Worm (Caenorhabditis elegans) whole organism, early embryonic: ENCODE results near the gene hlh-33.

Experiments used
- B0310.2 ChIP-seq: sonication (generic microtip); optimal IDR thresholded peaks from 2 replicates; lab custom pipeline; 2016; ENCODE audit warnings: mild to moderate bottlenecking, missing genetic modification characterization, missing compliant biosample characterization
- F13C5.2 ChIP-seq: sonication (generic microtip); optimal IDR thresholded peaks from 2 replicates; lab custom pipeline; 2017; ENCODE audit warnings: mild to moderate bottlenecking, missing genetic modification characterization, inconsistent platforms, missing compliant biosample characterization
- aly-1 ChIP-seq: sonication (generic microtip); optimal IDR thresholded peaks from 2 replicates; lab custom pipeline; 2016; ENCODE audit warnings: missing genetic modification characterization, missing compliant biosample characterization
- ama-1 ChIP-seq: fragments of 150-350 bp; optimal IDR thresholded peaks from 2 replicates; lab custom pipeline; 2014
- ceh-13 ChIP-seq: fragments of 200-800 bp; sonication (Bioruptor generic); optimal IDR thresholded peaks from 2 replicates; lab custom pipeline; 2018; ENCODE audit warnings: mild to moderate bottlenecking, missing genetic modification characterization, missing compliant biosample characterization
- ceh-36 ChIP-seq: sonication (generic microtip); optimal IDR thresholded peaks from 2 replicates; lab custom pipeline; 2016; ENCODE audit warnings: missing genetic modification characterization, inconsistent platforms, missing compliant biosample characterization
- ets-7 ChIP-seq: sonication (generic microtip); optimal IDR thresholded peaks from 2 replicates; lab custom pipeline; 2016; ENCODE audit warnings: missing genotype, missing genetic modification characterization, missing compliant biosample characterization
- flt-1 ChIP-seq: fragments of 200-800 bp; sonication (Bioruptor generic); IDR thresholded peaks from 2 replicates; pipeline ENCODE4 v1.3.6; 2022; ENCODE audit warnings: missing genetic modification characterization, missing compliant biosample characterization
- hmbx-1 ChIP-seq: sonication (generic microtip); optimal IDR thresholded peaks from 2 replicates; lab custom pipeline; 2016; ENCODE audit warnings: mild to moderate bottlenecking, missing genetic modification characterization, missing compliant biosample characterization
- hmg-4 ChIP-seq: fragments of 200-800 bp; sonication (Bioruptor generic); optimal IDR thresholded peaks from 2 replicates; lab custom pipeline; 2018; ENCODE audit warnings: mild to moderate bottlenecking, missing genetic modification characterization, missing compliant biosample characterization
- hnd-1 ChIP-seq: sonication (generic microtip); optimal IDR thresholded peaks from 2 replicates; lab custom pipeline; 2016; ENCODE audit warnings: missing genetic modification characterization, missing compliant biosample characterization
- pes-1 ChIP-seq: fragments of 200-800 bp; sonication (Bioruptor generic); IDR thresholded peaks from 2 replicates; pipeline ENCODE4 v1.3.6; 2022; ENCODE audit warnings: missing genetic modification reagents, missing genetic modification characterization, missing compliant biosample characterization
- scrt-1 ChIP-seq: fragments of 200-800 bp; sonication (Bioruptor generic); IDR thresholded peaks from 2 replicates; pipeline ENCODE4 v1.3.6; 2022; ENCODE audit warnings: missing genetic modification characterization, missing compliant biosample characterization
- sea-1 ChIP-seq: fragments of 200-800 bp; sonication (Bioruptor generic); conservative IDR thresholded peaks from 2 replicates; pipeline ENCODE4 v1.3.6; 2022; ENCODE audit warnings: missing genetic modification characterization, missing compliant biosample characterization
- tbx-11 ChIP-seq: fragments of 200-800 bp; sonication (Bioruptor generic); IDR thresholded peaks from 2 replicates; pipeline ENCODE4 v1.3.6; 2022; ENCODE audit warnings: missing genetic modification characterization, missing compliant biosample characterization
- tbx-37 ChIP-seq: fragments of 200-800 bp; sonication (Bioruptor generic); conservative IDR thresholded peaks from 2 replicates; pipeline ENCODE4 v1.3.6; 2022; ENCODE audit warnings: missing genetic modification reagents, missing genetic modification characterization, missing compliant biosample characterization
- tra-4 ChIP-seq: sonication (generic microtip); optimal IDR thresholded peaks from 2 replicates; lab custom pipeline; 2017; ENCODE audit warnings: missing genetic modification characterization, missing compliant biosample characterization

The hlh-33 gene

ce11 chrIII:1878065-1878464, 22.9 kb downstream of the hlh-33 start, which contains the start of gene smi-1:
smi-1 (plus strand) TSS chrIII:1878365.
- no peak for TF ChIP-seq hmbx-1 (tag; lab: Kevin White, UChicago)
- TF ChIP-seq ceh-36 (tag; lab: Kevin White, UChicago), result no peak
- no peak for TF ChIP-seq tbx-37 (GFP tag; lab: Robert Waterston, UW)
- TF ChIP-seq tra-4 (tag; lab: Kevin White, UChicago), result no peak
- TF ChIP-seq hnd-1 (tag; lab: Kevin White, UChicago), result no peak
- TF ChIP-seq ceh-13 (GFP tag; lab: Kevin White, UChicago), result no peak
- no peak for TF ChIP-seq aly-1 (tag; lab: Kevin White, UChicago)

- TF ChIP-seq tra-4 (tag; lab: Kevin White, UChicago) (no peak), ets-7 (tag; lab: Kevin White, UChicago) (no peak), ceh-36 (tag; lab: Kevin White, UChicago) (no peak)
These were observed 23.7 kb downstream of the hlh-33 start for ce11 chrIII:1878918-1879317.

ce11 chrIII:1880221-1880620, 25.0 kb downstream of the hlh-33 start:
- TF ChIP-seq hmbx-1 (tag; lab: Kevin White, UChicago) (no peak), scrt-1 (GFP tag; lab: Robert Waterston, UW) (no peak), sea-1 (GFP tag; lab: Robert Waterston, UW) (no peak), ceh-36 (tag; lab: Kevin White, UChicago) (no peak), flt-1 (GFP tag; lab: Robert Waterston, UW) (no peak), ets-7 (tag; lab: Kevin White, UChicago) (no peak), ceh-13 (GFP tag; lab: Kevin White, UChicago) (no peak), tra-4 (tag; lab: Kevin White, UChicago) (no peak), tbx-11 (GFP tag; lab: Robert Waterston, UW) (no peak), hmg-4 (GFP tag; lab: Kevin White, UChicago) (no peak), pes-1 (no peak), ama-1 (lab: Kevin White, UChicago) (no peak), B0310.2 (tag; lab: Kevin White, UChicago) (no peak), hnd-1 (tag; lab: Kevin White, UChicago) (no peak), aly-1 (tag; lab: Kevin White, UChicago) (no peak), tbx-37 (GFP tag; lab: Robert Waterston, UW) (no peak), F13C5.2 (tag; lab: Kevin White, UChicago) (no peak)

ce11 chrIII:1882678-1883077, 27.5 kb downstream of the hlh-33 start:
- TF ChIP-seq hmbx-1 (tag; lab: Kevin White, UChicago) (no peak), ets-7 (tag; lab: Kevin White, UChicago) (no peak), scrt-1 (GFP tag; lab: Robert Waterston, UW) (no peak), flt-1 (GFP tag; lab: Robert Waterston, UW) (no peak), sea-1 (GFP tag; lab: Robert Waterston, UW) (no peak), tbx-11 (GFP tag; lab: Robert Waterston, UW) (no peak), B0310.2 (tag; lab: Kevin White, UChicago) (no peak), ceh-36 (tag; lab: Kevin White, UChicago) (no peak), ceh-13 (GFP tag; lab: Kevin White, UChicago) (no peak), pes-1 (no peak), hmg-4 (GFP tag; lab: Kevin White, UChicago) (no peak), aly-1 (tag; lab: Kevin White, UChicago) (no peak), tbx-37 (GFP tag; lab: Robert Waterston, UW) (no peak), F13C5.2 (tag; lab: Kevin White, UChicago) (no peak), ama-1 (lab: Kevin White, UChicago) (no peak), tra-4 (tag; lab: Kevin White, UChicago) (no peak), hnd-1 (tag; lab: Kevin White, UChicago) (no peak)

ce11 chrIII:1886914-1887313, 31.7 kb downstream of the hlh-33 start:
- no peak for TF ChIP-seq pes-1
- TF ChIP-seq ets-7 (tag; lab: Kevin White, UChicago), result no peak
- TF ChIP-seq aly-1 (tag; lab: Kevin White, UChicago), result no peak
- TF ChIP-seq ceh-13 (GFP tag; lab: Kevin White, UChicago), result no peak
- TF ChIP-seq tbx-37 (GFP tag; lab: Robert Waterston, UW), result no peak
- no peak for TF ChIP-seq hmg-4 (GFP tag; lab: Kevin White, UChicago)
- no peak for TF ChIP-seq ceh-36 (tag; lab: Kevin White, UChicago)
- TF ChIP-seq sea-1 (GFP tag; lab: Robert Waterston, UW), result no peak
- TF ChIP-seq F13C5.2 (tag; lab: Kevin White, UChicago), result no peak
- no peak for TF ChIP-seq tra-4 (tag; lab: Kevin White, UChicago)
- no peak for TF ChIP-seq ama-1 (lab: Kevin White, UChicago)
- no peak for TF ChIP-seq hmbx-1 (tag; lab: Kevin White, UChicago)
- TF ChIP-seq tbx-11 (GFP tag; lab: Robert Waterston, UW), result no peak
- TF ChIP-seq flt-1 (GFP tag; lab: Robert Waterston, UW), result no peak
- no peak for TF ChIP-seq hnd-1 (tag; lab: Kevin White, UChicago)

- TF ChIP-seq sea-1 (GFP tag; lab: Robert Waterston, UW) (no peak), hmbx-1 (tag; lab: Kevin White, UChicago) (no peak), pes-1 (no peak), hmg-4 (GFP tag; lab: Kevin White, UChicago) (no peak), B0310.2 (tag; lab: Kevin White, UChicago) (no peak), flt-1 (GFP tag; lab: Robert Waterston, UW) (no peak), hnd-1 (tag; lab: Kevin White, UChicago) (no peak), F13C5.2 (tag; lab: Kevin White, UChicago) (no peak), tbx-37 (GFP tag; lab: Robert Waterston, UW) (no peak), ets-7 (tag; lab: Kevin White, UChicago) (no peak), scrt-1 (GFP tag; lab: Robert Waterston, UW) (no peak), ceh-36 (tag; lab: Kevin White, UChicago) (no peak), ama-1 (lab: Kevin White, UChicago) (no peak), aly-1 (tag; lab: Kevin White, UChicago) (no peak), tra-4 (tag; lab: Kevin White, UChicago) (no peak)
These were observed 32.2 kb downstream of the hlh-33 start, which contains the start of gene B0524.3 for ce11 chrIII:1887354-1887753. B0524.3 (plus strand) TSS chrIII:1887654.
